Worm (Caenorhabditis elegans): ENCODE measurements around the gene lit-1.

The lit-1 gene

DNA sequence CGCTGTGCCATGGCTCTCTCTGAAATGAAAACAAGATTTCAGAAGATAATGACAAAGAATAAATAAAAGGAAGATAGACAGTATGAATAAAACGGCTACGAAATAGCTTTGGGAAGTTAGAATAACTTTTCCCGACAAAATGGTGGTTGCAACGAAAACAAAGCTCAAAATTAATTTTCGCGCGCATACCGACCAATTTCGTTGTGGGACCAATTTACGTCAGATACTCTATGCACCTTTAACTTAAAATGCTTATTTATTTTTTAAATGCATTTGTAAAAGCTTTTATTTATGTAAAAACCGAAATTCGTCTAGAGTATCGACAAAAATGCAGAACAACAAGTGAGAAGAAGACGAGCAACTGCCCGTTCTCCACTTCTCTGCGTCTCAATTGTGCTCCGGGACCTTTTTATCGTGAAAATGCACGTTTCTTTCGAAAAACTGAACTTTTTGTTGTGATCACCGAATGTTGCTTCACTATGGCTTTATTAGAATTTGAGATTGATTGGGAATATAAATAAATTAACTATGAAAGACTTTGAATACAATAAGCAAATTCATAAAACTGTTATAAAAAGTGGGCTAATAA is 66.4 kb downstream of the lit-1 start, which contains the start of gene rml-1 (continued):
- TF ChIP-seq ceh-40 (GFP tag; IDR thresholded peaks at IDR 0.05) (no peak), Y53G8AR.9 (GFP tag; conservative IDR thresholded peaks at IDR 0.05) (peak; percentile 37; the same call in 1 of the 2 replicates), sea-2 (GFP tag; IDR thresholded peaks at IDR 0.05) (no peak), ama-1 (optimal IDR thresholded peaks at IDR 0.05) (no peak), ama-1 (GFP tag; optimal IDR thresholded peaks at IDR 0.05) (peak in 1 of 2 experiments; percentile 65), sptf-2 (GFP tag; optimal IDR thresholded peaks at IDR 0.05) (no peak), attf-6 (GFP tag; IDR thresholded peaks at IDR 0.05) (no peak), hlh-26 (GFP tag; conservative IDR thresholded peaks at IDR 0.05) (no peak), Y67H2A.10 (GFP tag; conservative IDR thresholded peaks at IDR 0.05) (no peak), nfyb-1 (GFP tag; IDR thresholded peaks at IDR 0.05) (no peak), ztf-28 (GFP tag; IDR thresholded peaks at IDR 0.05) (no peak), snpc-4 (GFP tag; optimal IDR thresholded peaks at IDR 0.05) (no peak), snpc-4 (tag; optimal IDR thresholded peaks at IDR 0.05) (no peak), dox-1 (GFP tag; IDR thresholded peaks at IDR 0.05) (no peak), let-607 (tag; optimal IDR thresholded peaks at IDR 0.05) (no peak), C17E4.6 (GFP tag; IDR thresholded peaks at IDR 0.05) (no peak), D2030.7 (GFP tag; IDR thresholded peaks at IDR 0.05) (no peak; the same call in 1 of the 2 replicates), snpc-1.1 (tag; optimal IDR thresholded peaks at IDR 0.05; ENCODE audit: insufficient read depth) (peak; percentile 9), F55B11.4 (tag; optimal IDR thresholded peaks at IDR 0.05; ENCODE audit: borderline replicate concordance, insufficient read depth) (no peak), xnd-1 (tag; optimal IDR thresholded peaks at IDR 0.05) (peak; percentile 34), K12H6.12 (tag; optimal IDR thresholded peaks at IDR 0.05) (no peak), mel-28 (tag; optimal IDR thresholded peaks at IDR 0.05; ENCODE audit: borderline replicate concordance) (no peak), dpl-1 (GFP tag; optimal IDR thresholded peaks at IDR 0.05) (peak; percentile 46), rec-8 (tag; optimal IDR thresholded peaks at IDR 0.05) (no peak), hmg-20 (GFP tag; IDR thresholded peaks at IDR 0.05) (no peak), egl-44 (GFP tag; IDR thresholded peaks at IDR 0.05) (no peak), hrde-1 (tag; optimal IDR thresholded peaks at IDR 0.05; ENCODE audit: borderline replicate concordance) (peak; percentile 47), snpc-3.4 (tag; optimal IDR thresholded peaks at IDR 0.05) (peak; percentile 51), nhr-90 (tag; optimal IDR thresholded peaks at IDR 0.05) (no peak), lsl-1 (GFP tag; optimal IDR thresholded peaks at IDR 0.05) (peak; percentile 21), B0336.3 (GFP tag; IDR thresholded peaks at IDR 0.05) (no peak), unc-62 (GFP tag; optimal IDR thresholded peaks at IDR 0.05) (no peak), nfya-2 (GFP tag; IDR thresholded peaks at IDR 0.05) (no peak), aptf-3 (GFP tag; IDR thresholded peaks at IDR 0.05) (no peak), nhr-27 (tag; optimal IDR thresholded peaks at IDR 0.05) (no peak), tbp1 (GFP tag; optimal IDR thresholded peaks at IDR 0.05) (no peak), nhr-179 (tag; optimal IDR thresholded peaks at IDR 0.05) (no peak), madf-3 (GFP tag; IDR thresholded peaks at IDR 0.05) (no peak), egl-18 (GFP tag; IDR thresholded peaks at IDR 0.05) (no peak), lin-35 (GFP tag; optimal IDR thresholded peaks at IDR 0.05) (peak in 1 of 3 experiments; percentile 14), ceh-58 (GFP tag; IDR thresholded peaks at IDR 0.05) (no peak), efl-1 (GFP tag; optimal IDR thresholded peaks at IDR 0.05) (peak; percentile 66), F49E8.2 (tag; optimal IDR thresholded peaks at IDR 0.05; ENCODE audit: insufficient read depth) (peak; percentile 81), ztf-18 (tag; optimal IDR thresholded peaks at IDR 0.05) (no peak), snpc-1.3 (tag; optimal IDR thresholded peaks at IDR 0.05; ENCODE audit: insufficient read depth) (no peak), nhr-80 (tag; optimal IDR thresholded peaks at IDR 0.05) (no peak), tbx-9 (tag; optimal IDR thresholded peaks at IDR 0.05; ENCODE audit: borderline replicate concordance) (no peak), ekl-4 (GFP tag; IDR thresholded peaks at IDR 0.05) (no peak)
